Worm (Caenorhabditis elegans): ENCODE measurements around the gene srx-134.

srx-134 gene

DNA sequence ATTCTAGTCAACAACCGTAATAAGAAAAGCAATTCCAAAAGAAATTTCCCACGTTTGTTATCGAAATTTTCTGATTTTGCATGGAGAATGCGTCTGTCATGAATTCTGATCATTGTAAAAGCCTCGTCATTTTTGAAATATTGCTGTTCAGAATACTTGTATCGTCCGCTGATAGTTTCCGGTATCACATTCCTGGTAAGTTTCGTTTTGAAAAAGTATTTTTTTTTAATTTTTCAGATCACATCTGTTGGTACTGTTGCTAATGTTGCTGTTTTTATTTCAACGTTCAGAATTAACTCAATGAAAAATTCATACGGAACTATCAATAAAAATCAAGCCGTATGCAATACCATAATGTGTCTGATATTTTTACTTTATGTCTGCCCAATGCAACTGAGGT lies 15.4 kb downstream of the srx-134 start, which contains the start of gene srx-17:
srx-17 (plus strand) TSS at position 301 of the 400 bp plus-strand sequence.
- TF ChIP-seq dao-5 (tag; optimal IDR thresholded peaks at IDR 0.05) (no peak), W03F9.2 (tag; optimal IDR thresholded peaks at IDR 0.05) (no peak), him-1 (tag; optimal IDR thresholded peaks at IDR 0.05) (no peak)

DNA sequence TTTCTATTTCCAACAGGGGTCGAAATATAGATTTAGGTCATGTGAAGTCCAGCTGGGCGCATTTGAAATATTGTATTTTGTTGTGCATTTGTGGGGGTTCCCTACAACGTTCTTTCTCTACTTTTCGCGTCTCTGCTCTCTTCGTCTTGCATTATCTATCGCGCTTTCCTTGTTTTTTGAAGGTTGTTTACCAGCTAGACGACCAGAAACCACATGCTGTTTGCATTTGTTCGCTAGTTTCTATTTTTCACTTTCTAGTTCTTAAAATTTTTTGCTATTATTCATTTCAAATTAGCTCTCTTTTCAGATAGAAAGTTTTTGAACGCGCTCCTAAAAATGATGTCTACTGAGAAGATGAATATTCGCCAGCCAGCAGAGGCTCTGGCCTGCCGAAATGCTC lies 16.8 kb downstream of the srx-134 start, which contains the start of gene F55B12.10:
F55B12.10 (plus strand) TSS at position 301 of the 400 bp plus-strand sequence.
- no peak for TF ChIP-seq dao-5 (tag; optimal IDR thresholded peaks at IDR 0.05)

DNA sequence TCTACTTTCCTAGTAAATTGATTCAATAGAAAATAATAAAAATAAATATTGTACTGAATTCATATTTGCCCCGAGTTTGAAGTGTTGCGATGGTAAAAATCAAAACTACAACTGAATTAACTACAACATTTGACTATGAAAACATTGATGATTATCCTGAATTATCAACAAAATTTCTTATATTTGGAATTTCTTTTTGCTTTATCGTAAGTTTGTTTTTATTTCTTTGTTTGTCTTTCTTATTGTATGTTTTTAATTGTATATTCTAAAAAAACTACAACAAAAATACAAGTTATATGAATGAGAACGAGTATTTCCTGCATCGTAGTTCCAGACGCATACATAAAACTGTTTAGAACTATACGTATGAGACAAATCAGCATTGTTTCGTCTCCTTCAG lies 19.1 kb downstream of the srx-134 start, which contains the start of gene srx-128:
srx-128 (plus strand) TSS at position 301 of the 400 bp plus-strand sequence.
- TF ChIP-seq dao-5 (tag; optimal IDR thresholded peaks at IDR 0.05), result no peak
- TF ChIP-seq W03F9.2 (tag; optimal IDR thresholded peaks at IDR 0.05), result no peak
- no peak for TF ChIP-seq him-1 (tag; optimal IDR thresholded peaks at IDR 0.05)

DNA sequence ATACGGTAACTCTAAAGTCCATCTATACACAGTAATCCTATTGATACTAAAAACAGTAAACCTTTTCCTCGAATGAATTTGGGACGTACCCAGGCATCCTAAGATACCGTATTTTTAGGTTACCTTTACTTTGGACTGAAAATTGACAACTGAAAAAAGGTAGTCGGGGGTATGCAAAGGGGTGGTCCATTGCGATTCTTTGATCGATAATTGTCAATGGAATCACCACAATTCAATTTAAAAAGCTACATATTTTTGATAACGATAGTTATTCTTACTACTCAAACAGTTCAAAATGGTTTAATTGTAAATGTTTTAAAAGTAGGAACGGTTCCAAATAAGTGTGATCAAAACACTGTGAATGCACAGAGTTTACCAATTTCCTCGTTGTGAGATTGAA lies 22.3 kb downstream of the srx-134 start, which contains the start of gene srx-129:
srx-129 (plus strand) TSS at position 301 of the 400 bp plus-strand sequence.
- no peak for TF ChIP-seq him-1 (tag; optimal IDR thresholded peaks at IDR 0.05)
- TF ChIP-seq W03F9.2 (tag; optimal IDR thresholded peaks at IDR 0.05), result no peak
- no peak for TF ChIP-seq dao-5 (tag; optimal IDR thresholded peaks at IDR 0.05)

DNA sequence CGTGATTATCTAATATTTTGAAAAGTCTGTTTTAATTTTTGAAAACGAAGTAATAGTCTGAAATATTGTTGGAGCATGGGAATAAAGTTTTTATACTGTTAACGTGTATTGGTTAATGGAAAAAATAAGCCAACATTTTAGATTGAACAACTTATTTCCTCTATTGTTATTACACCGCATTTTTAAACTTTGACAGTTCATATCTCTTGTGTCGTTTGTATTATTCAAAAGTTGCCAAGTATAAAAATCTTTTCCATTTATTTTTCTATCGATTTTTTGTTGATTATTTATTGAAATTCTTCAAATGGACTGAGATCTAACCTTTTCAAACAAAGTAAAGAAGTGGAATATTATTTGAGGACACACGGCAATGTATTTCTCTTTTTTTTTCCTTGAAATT lies 25.5 kb downstream of the srx-134 start, which contains the start of gene str-165:
str-165 (plus strand) TSS at position 301 of the 400 bp plus-strand sequence.
- TF ChIP-seq dao-5 (tag; optimal IDR thresholded peaks at IDR 0.05), result no peak
- no peak for TF ChIP-seq W03F9.2 (tag; optimal IDR thresholded peaks at IDR 0.05)
- TF ChIP-seq him-1 (tag; optimal IDR thresholded peaks at IDR 0.05), result no peak

DNA sequence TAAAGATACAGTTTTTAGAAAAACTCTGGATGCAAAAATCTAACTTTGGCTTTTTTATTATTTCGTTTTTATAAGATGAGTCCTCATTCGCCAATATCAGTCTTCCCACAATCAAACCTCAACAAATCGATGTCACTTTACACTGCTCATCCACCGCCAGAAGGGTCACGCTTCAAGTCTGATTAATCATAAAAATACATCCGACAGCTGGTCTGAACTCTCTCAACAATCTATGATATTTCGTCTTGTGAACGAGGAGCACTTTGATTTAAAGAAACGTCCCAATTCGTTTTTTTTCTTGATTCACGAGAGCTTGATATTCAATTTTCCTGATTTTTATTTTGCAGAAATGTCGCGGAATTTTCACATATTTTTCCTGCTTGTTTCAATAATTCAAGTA lies 28.4 kb downstream of the srx-134 start, which contains the start of gene nrf-5:
nrf-5 (plus strand) TSS at position 348 of the 400 bp plus-strand sequence.
- TF ChIP-seq W03F9.2 (tag; optimal IDR thresholded peaks at IDR 0.05), result no peak
- TF ChIP-seq him-1 (tag; optimal IDR thresholded peaks at IDR 0.05), result no peak
- TF ChIP-seq dao-5 (tag; optimal IDR thresholded peaks at IDR 0.05), result no peak

DNA sequence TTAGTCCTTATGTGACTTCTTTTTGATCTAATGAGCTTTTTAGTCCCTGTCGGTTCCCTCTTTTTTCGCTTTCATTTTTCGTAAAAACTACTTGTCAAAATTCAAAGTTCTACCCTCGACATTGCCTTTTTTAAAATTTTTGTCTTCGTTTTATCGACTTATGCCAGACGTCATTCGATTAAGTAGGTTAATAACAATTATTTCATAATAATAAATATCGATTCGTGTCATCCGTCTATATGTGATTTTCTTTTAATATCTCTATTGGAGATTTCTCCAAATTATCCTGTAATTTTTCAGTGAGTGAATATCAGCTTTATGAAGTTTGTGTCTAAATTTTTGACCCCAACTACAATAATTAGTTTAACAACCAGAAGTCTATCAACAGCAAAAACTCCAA lies 33.5 kb downstream of the srx-134 start, which contains the start of gene hpo-31:
hpo-31 (plus strand) TSS at position 301 of the 400 bp plus-strand sequence.
- TF ChIP-seq him-1 (tag; optimal IDR thresholded peaks at IDR 0.05) (no peak), dao-5 (tag; optimal IDR thresholded peaks at IDR 0.05) (no peak), W03F9.2 (tag; optimal IDR thresholded peaks at IDR 0.05) (no peak)

DNA sequence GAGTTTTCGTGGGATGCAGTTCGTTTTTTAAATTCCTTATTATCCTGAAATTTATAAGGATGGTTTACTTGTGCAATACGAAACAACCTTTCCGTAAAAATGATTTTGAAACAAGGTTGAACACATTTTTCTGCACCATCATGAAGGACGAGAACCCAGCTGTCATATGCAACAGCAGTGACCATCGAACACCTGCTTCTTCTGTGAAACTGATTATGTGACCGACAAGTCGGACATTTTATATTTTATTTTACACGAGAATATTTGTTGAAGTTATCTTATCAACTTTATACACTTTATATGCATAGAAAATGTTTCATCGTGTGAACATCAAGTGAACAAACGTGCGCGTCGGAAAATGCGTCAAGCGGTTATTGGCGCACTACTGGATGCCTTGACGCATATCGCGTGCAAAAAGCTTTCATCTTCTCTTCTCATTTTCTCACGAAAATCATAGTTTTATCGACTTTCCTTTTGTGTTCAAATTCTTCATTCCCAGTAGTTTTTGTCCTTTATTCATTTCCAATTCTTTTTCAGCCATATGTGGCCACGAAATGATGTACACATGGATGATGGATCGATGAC lies 37.4 kb downstream of the srx-134 start, which contains the start of gene sel-10:
sel-10 (plus strand) TSS at position 538 of the 585 bp plus-strand sequence.
- no peak for TF ChIP-seq him-1 (tag; optimal IDR thresholded peaks at IDR 0.05)
- peak; percentile 44 for TF ChIP-seq W03F9.2 (tag; optimal IDR thresholded peaks at IDR 0.05)

DNA sequence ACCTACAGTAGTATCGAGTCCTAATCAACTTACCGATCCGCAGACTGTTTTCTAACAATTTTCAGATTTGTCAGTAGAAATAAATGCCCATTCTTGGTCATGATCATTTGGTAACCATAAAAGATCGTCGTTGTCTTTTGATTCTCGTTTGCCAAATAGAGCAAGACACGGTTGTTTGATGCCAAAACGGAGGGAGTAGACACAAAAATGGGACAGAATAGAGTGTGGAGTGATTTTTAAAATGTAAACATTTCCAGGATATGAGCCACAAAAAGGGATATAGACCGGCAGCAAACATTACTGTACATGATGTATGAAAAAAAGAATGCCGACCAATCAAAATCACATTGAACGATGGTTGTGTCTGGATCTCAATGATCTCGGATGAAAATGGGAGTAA lies 39.4 kb downstream of the srx-134 start, which contains the start of gene F55B12.2:
F55B12.2 (minus strand) TSS at position 101 of the 400 bp plus-strand sequence.
- no peak for TF ChIP-seq him-1 (tag; optimal IDR thresholded peaks at IDR 0.05)
- no peak for TF ChIP-seq W03F9.2 (tag; optimal IDR thresholded peaks at IDR 0.05)
- TF ChIP-seq dao-5 (tag; optimal IDR thresholded peaks at IDR 0.05), result no peak

DNA sequence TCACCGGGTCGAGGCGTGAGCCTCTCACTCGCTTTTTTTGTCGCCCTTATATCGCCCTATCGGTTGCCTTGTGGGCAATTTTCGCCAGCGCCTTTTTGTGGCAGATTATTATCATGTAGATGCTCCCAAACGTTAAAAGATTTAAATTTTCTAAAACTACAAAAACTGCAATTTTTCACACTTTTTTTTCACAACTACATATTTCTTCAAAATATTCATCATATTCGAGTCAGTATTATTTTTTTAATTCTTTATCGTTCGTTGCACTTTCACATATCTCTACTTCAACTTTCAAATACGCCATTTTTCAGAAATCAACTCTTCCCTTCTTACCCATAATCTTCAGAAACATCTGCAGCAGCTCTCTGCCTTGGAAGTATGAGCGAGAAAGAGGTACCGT lies 43.3 kb downstream of the srx-134 start, which contains the start of gene ceh-24:
ceh-24 (plus strand) TSS at position 301 of the 400 bp plus-strand sequence.
- TF ChIP-seq dao-5 (tag; optimal IDR thresholded peaks at IDR 0.05), result no peak
- TF ChIP-seq W03F9.2 (tag; optimal IDR thresholded peaks at IDR 0.05), result no peak
- no peak for TF ChIP-seq him-1 (tag; optimal IDR thresholded peaks at IDR 0.05)

DNA sequence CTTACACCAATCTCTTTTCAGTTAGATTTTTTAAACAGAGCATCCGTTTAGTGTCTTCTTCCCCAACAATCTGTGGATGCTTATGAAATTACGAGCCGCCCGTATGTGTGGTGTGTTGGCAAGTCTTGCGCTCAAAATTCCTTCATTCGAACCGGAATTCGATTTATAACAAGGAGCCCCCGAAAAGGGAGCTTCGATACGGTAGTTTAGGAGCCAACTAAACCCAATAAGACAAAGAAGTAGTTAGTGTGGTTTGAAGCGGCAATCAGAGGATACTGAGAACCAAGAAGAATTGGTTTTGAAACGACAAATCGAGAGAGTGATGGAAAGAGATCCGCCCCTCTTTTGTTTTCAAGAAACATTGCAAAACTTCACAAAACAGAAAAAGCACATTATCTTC lies 43.9 kb downstream of the srx-134 start:
- TF ChIP-seq W03F9.2 (tag; optimal IDR thresholded peaks at IDR 0.05) (no peak), dao-5 (tag; optimal IDR thresholded peaks at IDR 0.05) (no peak), him-1 (tag; optimal IDR thresholded peaks at IDR 0.05) (no peak)

DNA sequence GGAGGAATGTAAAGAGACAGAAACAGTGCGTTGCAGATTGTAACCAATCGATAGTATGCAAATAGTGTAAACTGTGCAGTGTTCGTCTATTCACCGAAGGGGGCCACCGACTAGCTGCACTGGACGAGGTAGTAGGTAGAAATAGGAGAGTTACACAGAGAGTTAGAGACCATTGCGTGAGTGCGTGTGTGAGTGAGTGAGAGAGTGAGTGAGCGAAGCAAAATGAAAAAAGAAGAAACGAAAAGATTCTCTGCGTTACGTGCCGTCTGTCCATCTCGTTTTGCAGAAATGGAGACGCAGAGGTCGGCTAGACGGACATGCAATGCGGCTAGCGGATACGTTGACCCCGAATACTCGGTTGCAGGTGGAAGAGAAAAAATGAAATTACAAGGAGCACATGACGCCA lies 47.8 kb downstream of the srx-134 start:
- TF ChIP-seq W03F9.2 (tag; optimal IDR thresholded peaks at IDR 0.05) (no peak), dao-5 (tag; optimal IDR thresholded peaks at IDR 0.05) (no peak), him-1 (tag; optimal IDR thresholded peaks at IDR 0.05) (no peak)

DNA sequence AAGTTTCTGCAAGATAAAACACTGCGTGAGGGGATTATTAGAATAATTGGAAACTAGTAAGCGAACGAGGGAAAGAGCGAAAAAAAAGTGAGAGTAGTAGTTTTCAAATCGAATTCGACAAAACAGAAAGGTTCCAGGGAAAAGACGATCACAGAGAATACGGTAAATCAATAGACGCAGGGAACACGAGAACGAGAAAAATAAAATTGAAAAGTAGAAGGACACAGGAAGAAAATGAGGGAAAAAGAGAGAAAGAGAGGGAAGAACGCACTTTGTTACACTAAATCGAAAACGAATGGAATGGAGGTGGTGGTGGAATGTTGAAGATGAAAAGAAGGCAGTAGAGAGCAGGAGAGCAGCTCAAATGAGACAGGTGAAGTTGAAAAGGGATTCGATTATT lies 49.0 kb downstream of the srx-134 start, which contains the start of gene swan-1:
swan-1 (minus strand) TSS at position 6 of the 400 bp plus-strand sequence.
- no peak for TF ChIP-seq him-1 (tag; optimal IDR thresholded peaks at IDR 0.05)
- no peak for TF ChIP-seq W03F9.2 (tag; optimal IDR thresholded peaks at IDR 0.05)
- TF ChIP-seq dao-5 (tag; optimal IDR thresholded peaks at IDR 0.05), result no peak

Data from whole organism, L4/young adult.